Fruit fly (Drosophila melanogaster) Kc167 (cell line): Measurements from ENCODE around the gene CG11426.

ENCODE experiments used
- Myc ChIP-seq: fragments of >200 bp; optimal IDR thresholded peaks from 2 replicates; lab custom pipeline; 2017; ENCODE audit warnings: missing external identifiers
- Sin3A ChIP-seq: fragments of >200 bp; optimal IDR thresholded peaks from 2 replicates; lab custom pipeline; 2018; ENCODE audit warnings: missing external identifiers
- h ChIP-seq: fragments of >200 bp; optimal IDR thresholded peaks from 3 replicates; lab custom pipeline; 2018; ENCODE audit warnings: missing external identifiers
- insv ChIP-seq: fragments of >200 bp; optimal IDR thresholded peaks from 3 replicates; lab custom pipeline; 2018; ENCODE audit warnings: missing external identifiers
- psq ChIP-seq: fragments of >200 bp; optimal IDR thresholded peaks from 2 replicates; lab custom pipeline; 2017; ENCODE audit warnings: missing external identifiers
- ttk ChIP-seq: sonication (Bioruptor generic); optimal IDR thresholded peaks from 2 replicates; lab custom pipeline; 2017; ENCODE audit warnings: missing external identifiers

Gene CG11426

dm6 chr3L:22520017-22520416 is 49.7 kb downstream of the CG11426 start:
- TF ChIP-seq Sin3A (lab: Kevin White, UChicago) (no peak), Myc (no peak), insv (no peak), psq (lab: Kevin White, UChicago) (no peak), h (lab: Kevin White, UChicago) (no peak), ttk (lab: Kevin White, UChicago) (no peak)
